Fruit fly (Drosophila melanogaster) whole organism, embryonic: ENCODE results near the gene CG14342.

Experiments
- Atf3 ChIP-seq: fragments of 200-800 bp; sonication (Bioruptor generic); optimal IDR thresholded peaks from 3 replicates; lab custom pipeline; 2016; ENCODE audit warnings: missing biosample characterization, missing genetic modification characterization
- Blimp-1 ChIP-seq: fragments of 200-800 bp; sonication (Bioruptor generic); optimal IDR thresholded peaks from 3 replicates; lab custom pipeline; 2018; ENCODE audit warnings: missing biosample characterization, missing genetic modification characterization, mild to moderate bottlenecking, moderate library complexity, missing genetic modification reagents
- CG10654 ChIP-seq: fragments of 200-800 bp; sonication (Bioruptor generic); optimal IDR thresholded peaks from 2 replicates; lab custom pipeline; 2016; ENCODE audit warnings: missing biosample characterization, missing genetic modification characterization
- CG10959 ChIP-seq: fragments of 200-800 bp; sonication (Bioruptor generic); IDR thresholded peaks from 2 replicates; pipeline ENCODE4 v1.3.6; 2022; ENCODE audit warnings: missing biosample characterization, missing genetic modification characterization
- CG11504 ChIP-seq: fragments of 200-800 bp; sonication (Bioruptor generic); optimal IDR thresholded peaks from 3 replicates; lab custom pipeline; 2019; ENCODE audit warnings: missing biosample characterization, mild to moderate bottlenecking, missing genetic modification characterization, moderate library complexity
- CG12219 ChIP-seq: fragments of 200-800 bp; sonication (Bioruptor generic); optimal IDR thresholded peaks from 3 replicates; lab custom pipeline; 2018; ENCODE audit warnings: missing biosample characterization, mild to moderate bottlenecking, missing genetic modification characterization
- CG14441 ChIP-seq: fragments of 200-800 bp; sonication (Bioruptor generic); IDR thresholded peaks from 2 replicates; pipeline ENCODE4 v1.3.6; 2022; ENCODE audit warnings: missing biosample characterization, missing genetic modification characterization
- CG16779 ChIP-seq: fragments of 200-800 bp; sonication (Bioruptor generic); IDR thresholded peaks from 2 replicates; pipeline ENCODE4 v1.3.6; 2022; ENCODE audit warnings: missing biosample characterization, missing genetic modification characterization
- CG17612 ChIP-seq: fragments of 200-800 bp; sonication (Bioruptor generic); IDR thresholded peaks from 2 replicates; pipeline ENCODE4 v1.3.6; 2022; ENCODE audit warnings: missing biosample characterization, missing genetic modification characterization
- CG18599 ChIP-seq: fragments of 200-800 bp; sonication (Bioruptor generic); optimal IDR thresholded peaks from 3 replicates; lab custom pipeline; 2017; ENCODE audit warnings: missing biosample characterization, missing genetic modification characterization, mild to moderate bottlenecking, moderate library complexity, missing genetic modification reagents
- CG2712 ChIP-seq: fragments of 200-800 bp; optimal IDR thresholded peaks from 3 replicates; lab custom pipeline; 2019; ENCODE audit warnings: missing biosample characterization, mild to moderate bottlenecking, missing genetic modification characterization, moderate library complexity
- CG2889 ChIP-seq: fragments of 200-800 bp; sonication (Bioruptor generic); IDR thresholded peaks from 3 replicates; pipeline ENCODE4 v1.3.6; 2022; ENCODE audit warnings: missing biosample characterization, missing genetic modification characterization
- CG3281 ChIP-seq: fragments of 200-800 bp; sonication (Bioruptor generic); optimal IDR thresholded peaks from 3 replicates; lab custom pipeline; 2017; ENCODE audit warnings: missing biosample characterization, mild to moderate bottlenecking, missing genetic modification characterization
- CG7963 ChIP-seq: fragments of 200-800 bp; sonication (Bioruptor generic); IDR thresholded peaks from 3 replicates; pipeline ENCODE4 v1.3.6; 2022; ENCODE audit warnings: missing biosample characterization, missing genetic modification characterization; ENCODE audit not compliant: partially characterized antibody
- CG8359 ChIP-seq: fragments of 200-800 bp; sonication (Bioruptor generic); optimal IDR thresholded peaks from 2 replicates; lab custom pipeline; 2017; ENCODE audit warnings: missing biosample characterization, mild to moderate bottlenecking, missing genetic modification characterization, borderline replicate concordance
- CG8944 ChIP-seq: fragments of 200-800 bp; sonication (Bioruptor generic); optimal IDR thresholded peaks from 3 replicates; lab custom pipeline; 2016; ENCODE audit warnings: missing biosample characterization, missing genetic modification characterization
- CG9817 ChIP-seq: fragments of 200-800 bp; sonication (Bioruptor generic); optimal IDR thresholded peaks from 2 replicates; lab custom pipeline; 2018; ENCODE audit warnings: missing biosample characterization, mild to moderate bottlenecking, missing genetic modification characterization, moderate library complexity
- CoRest ChIP-seq: fragments of 200-800 bp; sonication (Bioruptor generic); optimal IDR thresholded peaks from 3 replicates; lab custom pipeline; 2018; ENCODE audit warnings: missing biosample characterization, mild to moderate bottlenecking, missing genetic modification characterization, moderate library complexity
- Dad ChIP-seq: fragments of 200-800 bp; sonication (Bioruptor generic); optimal IDR thresholded peaks from 3 replicates; lab custom pipeline; 2016; ENCODE audit warnings: missing biosample characterization, missing genetic modification characterization
- Fer2 ChIP-seq: fragments of 200-800 bp; sonication (Bioruptor generic); optimal IDR thresholded peaks from 2 replicates; lab custom pipeline; 2018; ENCODE audit warnings: missing biosample characterization, mild to moderate bottlenecking, missing genetic modification characterization, moderate library complexity
- Gsc ChIP-seq: fragments of 200-800 bp; sonication (Bioruptor generic); IDR thresholded peaks from 2 replicates; pipeline ENCODE4 v1.3.6; 2022; ENCODE audit warnings: missing biosample characterization, missing genetic modification characterization
- HLH3B ChIP-seq: fragments of 200-800 bp; sonication (Bioruptor generic); IDR thresholded peaks from 2 replicates; pipeline ENCODE4 v1.3.6; 2022; ENCODE audit warnings: missing biosample characterization, missing genetic modification characterization
- MESR4 ChIP-seq: fragments of 200-800 bp; sonication (Bioruptor generic); optimal IDR thresholded peaks from 2 replicates; lab custom pipeline; 2018; ENCODE audit warnings: missing biosample characterization, mild to moderate bottlenecking, missing genetic modification characterization, moderate library complexity
- MTF-1 ChIP-seq: fragments of 200-800 bp; sonication (Bioruptor generic); optimal IDR thresholded peaks from 2 replicates; lab custom pipeline; 2018; ENCODE audit warnings: missing biosample characterization, mild to moderate bottlenecking, missing genetic modification characterization, borderline replicate concordance
- Mrtf ChIP-seq: fragments of 200-800 bp; sonication (Bioruptor generic); IDR thresholded peaks from 3 replicates; pipeline ENCODE4 v1.3.6; 2022; ENCODE audit warnings: missing biosample characterization, missing genetic modification characterization
- Ravus ChIP-seq: fragments of 200-800 bp; sonication (Bioruptor generic); IDR thresholded peaks from 2 replicates; pipeline ENCODE4 v1.3.6; 2022; ENCODE audit warnings: missing biosample characterization, missing genetic modification characterization
- Rx ChIP-seq: fragments of 200-800 bp; sonication (Bioruptor generic); IDR thresholded peaks from 2 replicates; pipeline ENCODE4 v1.3.6; 2022; ENCODE audit warnings: missing biosample characterization, missing genetic modification characterization
- Spps ChIP-seq: fragments of 200-800 bp; sonication (Bioruptor generic); optimal IDR thresholded peaks from 2 replicates; lab custom pipeline; 2018; ENCODE audit warnings: missing biosample characterization, mild to moderate bottlenecking, missing genetic modification characterization
- br ChIP-seq: fragments of >200 bp; optimal IDR thresholded peaks from 2 replicates; lab custom pipeline; 2017
- dmrt99B ChIP-seq: fragments of 200-800 bp; sonication (Bioruptor generic); optimal IDR thresholded peaks from 2 replicates; lab custom pipeline; 2018; ENCODE audit warnings: missing biosample characterization, mild to moderate bottlenecking, missing genetic modification characterization, moderate library complexity
- eyg ChIP-seq: fragments of 200-800 bp; sonication (Bioruptor generic); optimal IDR thresholded peaks from 3 replicates; lab custom pipeline; 2016; ENCODE audit warnings: missing biosample characterization, missing genetic modification characterization
- fd3F ChIP-seq: fragments of 200-800 bp; sonication (Bioruptor generic); optimal IDR thresholded peaks from 2 replicates; lab custom pipeline; 2018; ENCODE audit warnings: missing biosample characterization, mild to moderate bottlenecking, missing genetic modification characterization, moderate library complexity
- grn ChIP-seq: fragments of 200-800 bp; sonication (Bioruptor generic); optimal IDR thresholded peaks from 3 replicates; lab custom pipeline; 2017; ENCODE audit warnings: missing biosample characterization, missing genetic modification characterization
- jigr1 ChIP-seq: fragments of 200-800 bp; sonication (Bioruptor generic); IDR thresholded peaks from 3 replicates; pipeline ENCODE4 v1.3.6; 2022; ENCODE audit warnings: missing biosample characterization, missing genetic modification characterization
- kah ChIP-seq: fragments of 200-800 bp; sonication (Bioruptor generic); optimal IDR thresholded peaks from 2 replicates; lab custom pipeline; 2018; ENCODE audit warnings: missing biosample characterization, mild to moderate bottlenecking, missing genetic modification characterization
- kni ChIP-seq: fragments of 200-800 bp; sonication (Bioruptor generic); optimal IDR thresholded peaks from 3 replicates; lab custom pipeline; 2017; ENCODE audit warnings: mild to moderate bottlenecking, missing biosample characterization, missing genetic modification reagents, missing genetic modification characterization
- mam ChIP-seq: fragments of 200-800 bp; sonication (Bioruptor generic); optimal IDR thresholded peaks from 3 replicates; lab custom pipeline; 2016; ENCODE audit warnings: missing biosample characterization, missing genetic modification characterization
- pan ChIP-seq, 4 experiments: fragments of >200 bp in 3 of 4; fragments of 200-800 bp in 1 of 4; sonication (Bioruptor generic) in 1 of 4; optimal IDR thresholded peaks in 3 of 4; IDR thresholded peaks in 1 of 4; 2 replicates each; pipeline versions ENCODE4 v1.3.6 to Lab custom; 2017 to 2022; ENCODE audit warnings: missing biosample characterization in 2 of 4, missing genetic modification characterization in 2 of 4, mixed read lengths in 1 of 4
- pfk ChIP-seq: fragments of 200-800 bp; sonication (Bioruptor generic); optimal IDR thresholded peaks from 2 replicates; lab custom pipeline; 2018; ENCODE audit warnings: missing biosample characterization, mild to moderate bottlenecking, missing genetic modification characterization, moderate library complexity
- pnt ChIP-seq: fragments of 200-800 bp; sonication (Bioruptor generic); optimal IDR thresholded peaks from 3 replicates; lab custom pipeline; 2016; ENCODE audit warnings: missing biosample characterization, missing genetic modification characterization
- pros ChIP-seq: fragments of 200-800 bp; sonication (Bioruptor generic); optimal IDR thresholded peaks from 3 replicates; lab custom pipeline; 2019; ENCODE audit warnings: missing biosample characterization, mild to moderate bottlenecking, missing genetic modification characterization, moderate library complexity
- pzg ChIP-seq: fragments of 200-800 bp; sonication (Bioruptor generic); optimal IDR thresholded peaks from 3 replicates; lab custom pipeline; 2018; ENCODE audit warnings: missing biosample characterization, mild to moderate bottlenecking, missing genetic modification characterization, moderate library complexity
- ranshi ChIP-seq: fragments of 200-800 bp; sonication (Bioruptor generic); IDR thresholded peaks from 2 replicates; pipeline ENCODE4 v1.3.6; 2022; ENCODE audit warnings: missing biosample characterization, missing genetic modification characterization
- shn ChIP-seq: fragments of 200-800 bp; sonication (Bioruptor generic); optimal IDR thresholded peaks from 3 replicates; lab custom pipeline; 2016; ENCODE audit warnings: missing biosample characterization, missing genetic modification characterization
- sob ChIP-seq: fragments of 200-800 bp; sonication (Bioruptor generic); IDR thresholded peaks from 2 replicates; pipeline ENCODE4 v1.3.6; 2022; ENCODE audit warnings: missing biosample characterization, missing genetic modification characterization
- ssp ChIP-seq: fragments of 200-800 bp; sonication (Bioruptor generic); IDR thresholded peaks from 2 replicates; pipeline ENCODE4 v1.3.6; 2022; ENCODE audit warnings: missing biosample characterization, missing genetic modification characterization
- tna ChIP-seq: fragments of 200-800 bp; sonication (Bioruptor generic); IDR thresholded peaks from 2 replicates; pipeline ENCODE4 v1.3.6; 2022; ENCODE audit warnings: missing biosample characterization, missing genetic modification characterization; ENCODE audit not compliant: partially characterized antibody
- trh ChIP-seq: fragments of 200-800 bp; sonication (Bioruptor generic); optimal IDR thresholded peaks from 2 replicates; lab custom pipeline; 2016; ENCODE audit warnings: missing biosample characterization, missing genetic modification characterization
- twi ChIP-seq: fragments of 200-800 bp; optimal IDR thresholded peaks from 2 replicates; lab custom pipeline; 2019; ENCODE audit warnings: missing biosample characterization, mild to moderate bottlenecking, missing genetic modification characterization, moderate library complexity
- zf30C ChIP-seq: fragments of 200-800 bp; sonication (Bioruptor generic); optimal IDR thresholded peaks from 3 replicates; lab custom pipeline; 2018; ENCODE audit warnings: missing biosample characterization, mild to moderate bottlenecking, missing genetic modification characterization

CG14342 gene

DNA sequence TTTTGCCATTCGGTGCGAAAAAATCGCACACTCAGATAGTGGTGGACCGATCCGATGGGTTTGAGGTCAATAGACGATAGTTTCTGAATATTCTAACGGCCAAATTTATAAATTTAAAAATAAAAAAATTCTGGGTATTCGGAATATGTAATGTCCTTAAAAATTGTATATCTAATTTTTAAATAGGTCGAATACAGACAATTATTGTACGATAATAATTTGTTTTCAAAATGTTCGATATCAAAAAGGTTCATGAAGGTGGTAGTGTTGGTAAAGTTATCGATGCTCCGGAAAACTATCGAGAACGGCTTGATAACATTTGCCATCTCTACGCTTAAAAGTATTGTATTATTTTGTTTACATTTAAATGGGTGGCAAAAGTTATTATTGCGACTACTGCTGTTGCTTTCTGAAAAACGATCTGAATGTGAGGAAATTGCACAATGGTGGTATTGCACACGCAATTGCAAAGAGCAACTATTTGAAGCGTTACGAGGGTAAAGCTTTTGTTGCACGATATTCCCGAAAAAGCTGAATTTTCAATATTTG is 34.1 kb upstream of the CG14342 start, which contains the start of the genes CG31922 and Plap (continued):
- TF ChIP-seq HLH3B (no peak; the same call in 1 of the 2 replicates), shn (GFP tag; lab: Kevin White, UChicago) (peak; percentile 59), ranshi (no peak), zf30C (GFP tag; lab: Kevin White, UChicago) (no peak), CG8359 (GFP tag; lab: Kevin White, UChicago) (no peak), CG7963 (GFP tag; lab: Robert Waterston, UW) (no peak), Fer2 (peak; percentile 66), CG11504 (tag; lab: Kevin White, UChicago) (no peak), br (lab: Kevin White, UChicago) (no peak), CG14441 (GFP tag; lab: Robert Waterston, UW) (peak; percentile 50; the same call in 1 of the 2 replicates), fd3F (peak; percentile 57), mam (GFP tag; lab: Kevin White, UChicago) (peak; percentile 76), jigr1 (GFP tag; lab: Robert Waterston, UW) (no peak), kni (GFP tag; lab: Kevin White, UChicago) (peak; percentile 14), Mrtf (GFP tag; lab: Robert Waterston, UW) (no peak), CG2889 (GFP tag; lab: Robert Waterston, UW) (no peak), grn (GFP tag; lab: Kevin White, UChicago) (no peak), tna (GFP tag; lab: Robert Waterston, UW) (peak; percentile 38; the same call in 1 of the 2 replicates), CG12219 (GFP tag; lab: Kevin White, UChicago) (no peak), pzg (GFP tag; lab: Kevin White, UChicago) (peak; percentile 58), dmrt99B (tag; lab: Kevin White, UChicago) (no peak), MESR4 (peak; percentile 18), Dad (GFP tag; lab: Kevin White, UChicago) (peak; percentile 60), CG8944 (GFP tag; lab: Kevin White, UChicago) (peak; percentile 42), sob (peak; percentile 73), pfk (GFP tag; lab: Kevin White, UChicago) (no peak), pnt (peak; percentile 33), CG9817 (tag; lab: Kevin White, UChicago) (peak; percentile 72), Atf3 (GFP tag; lab: Kevin White, UChicago) (peak; percentile 54), MTF-1 (GFP tag; lab: Kevin White, UChicago) (no peak), CG10959 (GFP tag; lab: Robert Waterston, UW) (no peak), kah (GFP tag; lab: Kevin White, UChicago) (no peak), pan (optimal IDR thresholded peaks at IDR 0.05; lab: Kevin White, UChicago) (no peak), pan (GFP tag; optimal IDR thresholded peaks at IDR 0.05 in 1 of 2, IDR thresholded peaks at IDR 0.05 in 1 of 2) (no peak), Gsc (GFP tag; lab: Robert Waterston, UW) (no peak), CG3281 (GFP tag; lab: Kevin White, UChicago) (peak; percentile 63), CG2712 (peak; percentile 78), CG16779 (no peak), CG10654 (GFP tag; lab: Kevin White, UChicago) (peak; percentile 50), Rx (GFP tag; lab: Robert Waterston, UW) (no peak), Ravus (GFP tag; lab: Robert Waterston, UW) (no peak), Spps (tag; lab: Kevin White, UChicago) (peak; percentile 26), CG18599 (GFP tag; lab: Kevin White, UChicago) (peak; percentile 60), CoRest (tag; lab: Kevin White, UChicago) (peak; percentile 87), Blimp-1 (GFP tag; lab: Kevin White, UChicago) (no peak), pros (GFP tag; lab: Kevin White, UChicago) (no peak), twi (peak; percentile 58), trh (GFP tag; lab: Kevin White, UChicago) (no peak), eyg (GFP tag; lab: Kevin White, UChicago) (no peak), CG17612 (GFP tag; lab: Robert Waterston, UW) (no peak), ssp (GFP tag; lab: Robert Waterston, UW) (peak; percentile 62)
